Worm (Caenorhabditis elegans) whole organism, L4 larva: ENCODE measurements around the gene ttr-57.

ENCODE experiments used
- T20F7.1 ChIP-seq: fragments of 200-800 bp; sonication (Bioruptor generic); optimal IDR thresholded peaks from 2 replicates; lab custom pipeline; 2018; ENCODE audit warnings: mild to moderate bottlenecking, missing genetic modification characterization, missing compliant biosample characterization
- Y48G9A.11 ChIP-seq: fragments of 200-800 bp; sonication (Bioruptor generic); IDR thresholded peaks from 2 replicates; pipeline ENCODE4 v1.3.6; 2022; ENCODE audit warnings: missing genetic modification reagents, missing genetic modification characterization, missing compliant biosample characterization
- ama-1 ChIP-seq: fragments of 150-350 bp; optimal IDR thresholded peaks from 2 replicates; lab custom pipeline; 2014; ENCODE audit warnings: inconsistent platforms, mixed read lengths
- dmd-8 ChIP-seq: fragments of 200-800 bp; sonication (Bioruptor generic); IDR thresholded peaks from 2 replicates; pipeline ENCODE4 v1.3.6; 2022; ENCODE audit warnings: missing genetic modification characterization, missing compliant biosample characterization
- duxl-1 ChIP-seq: sonication (generic microtip); optimal IDR thresholded peaks from 2 replicates; lab custom pipeline; 2016; ENCODE audit warnings: mild to moderate bottlenecking, missing genetic modification characterization, moderate library complexity, missing compliant biosample characterization; ENCODE audit not compliant: poor library complexity
- lin-39 ChIP-seq: fragments of 150-350 bp; optimal IDR thresholded peaks from 2 replicates; lab custom pipeline; 2014; ENCODE audit warnings: missing biosample characterization, missing genetic modification reagents, missing genetic modification characterization
- mdl-1 ChIP-seq, 2 experiments: fragments of 150-350 bp in 1 of 2; sonication (generic microtip) in 1 of 2; optimal IDR thresholded peaks; 2 replicates each; lab custom pipeline; 2014 to 2017; ENCODE audit warnings: missing biosample characterization in 2 of 2, missing genetic modification characterization in 2 of 2
- mep-1 ChIP-seq: fragments of 150-350 bp; sonication (generic microtip); optimal IDR thresholded peaks from 3 replicates; lab custom pipeline; 2014; ENCODE audit warnings: missing biosample characterization, missing genetic modification characterization
- nhr-237 ChIP-seq: sonication (generic microtip); optimal IDR thresholded peaks from 2 replicates; lab custom pipeline; 2017; ENCODE audit warnings: missing biosample characterization, missing genetic modification characterization
- nhr-28 ChIP-seq: fragments of 150-350 bp; optimal IDR thresholded peaks from 2 replicates; lab custom pipeline; 2014; ENCODE audit warnings: missing biosample characterization, missing genetic modification characterization
- saeg-2 ChIP-seq: fragments of 200-800 bp; sonication (Bioruptor generic); IDR thresholded peaks from 2 replicates; pipeline ENCODE4 v1.3.6; 2022; ENCODE audit warnings: missing genetic modification reagents, missing genetic modification characterization, missing compliant biosample characterization
- unc-62 ChIP-seq, 3 experiments: fragments of 150-350 bp in 1 of 3; sonication (generic microtip); optimal IDR thresholded peaks in 2 of 3; peaks in 1 of 3; 1 replicate in 1 of 3; 2 replicates in 2 of 3; lab custom pipeline; 2014 to 2017; ENCODE audit warnings: missing biosample characterization in 3 of 3, missing genetic modification characterization in 3 of 3, missing genetic modification reagents in 3 of 3, missing genotype in 1 of 3
- zag-1 ChIP-seq: fragments of 150-350 bp; optimal IDR thresholded peaks from 2 replicates; lab custom pipeline; 2014; ENCODE audit warnings: missing biosample characterization, missing genetic modification characterization

- TF ChIP-seq T20F7.1 (no peak), ama-1 (lab: Kevin White, UChicago) (no peak), zag-1 (tag; lab: Kevin White, UChicago) (no peak), lin-39 (tag; lab: Kevin White, UChicago) (no peak), saeg-2 (no peak), duxl-1 (tag; lab: Kevin White, UChicago) (no peak), nhr-28 (tag; lab: Kevin White, UChicago) (no peak), mdl-1 (tag; optimal IDR thresholded peaks at IDR 0.05; lab: Kevin White, UChicago) (no peak), dmd-8 (no peak), mep-1 (tag; lab: Kevin White, UChicago) (no peak), Y48G9A.11 (GFP tag; lab: Robert Waterston, UW) (no peak), nhr-237 (tag; lab: Kevin White, UChicago) (no peak), unc-62 (GFP tag; optimal IDR thresholded peaks at IDR 0.05 in 1 of 2; lab: Kevin White, UChicago) (peak in 1 of 2 experiments; percentile 97), unc-62 (tag; optimal IDR thresholded peaks at IDR 0.05; lab: Kevin White, UChicago) (no peak)
These were observed 30.0 kb upstream of the ttr-57 start for ce11 chrV:20574872-20575271.
